Worm (Caenorhabditis elegans) whole organism, midembryonic: ENCODE measurements around the gene pcrg-1.

ENCODE experiments used
- T22C8.4 ChIP-seq: fragments of 200-800 bp; sonication (Bioruptor generic); IDR thresholded peaks from 2 replicates; pipeline ENCODE4 v1.3.6; 2022; ENCODE audit warnings: missing genetic modification characterization, missing compliant biosample characterization
- cog-1 ChIP-seq: sonication (generic microtip); optimal IDR thresholded peaks from 2 replicates; lab custom pipeline; 2016; ENCODE audit warnings: missing genetic modification characterization, missing compliant biosample characterization
- flt-1 ChIP-seq: fragments of 200-800 bp; sonication (Bioruptor generic); IDR thresholded peaks from 2 replicates; pipeline ENCODE4 v1.3.6; 2022; ENCODE audit warnings: missing genetic modification characterization, missing compliant biosample characterization
- klf-2 ChIP-seq: fragments of 200-800 bp; sonication (Bioruptor generic); conservative IDR thresholded peaks from 2 replicates; pipeline ENCODE4 v1.3.6; 2022; ENCODE audit warnings: missing genetic modification reagents, missing genetic modification characterization, missing compliant biosample characterization
- med-1 ChIP-seq: sonication (generic microtip); optimal IDR thresholded peaks from 2 replicates; lab custom pipeline; 2017; ENCODE audit warnings: missing genetic modification characterization, mild to moderate bottlenecking, missing compliant biosample characterization, antibody characterized with exemption, missing genetic modification reagents; ENCODE audit not compliant: insufficient read depth
- tab-1 ChIP-seq: fragments of 200-800 bp; sonication (Bioruptor generic); IDR thresholded peaks from 2 replicates; pipeline ENCODE4 v1.3.6; 2022; ENCODE audit warnings: missing genetic modification characterization, missing compliant biosample characterization
- ztf-29 ChIP-seq: fragments of 200-800 bp; sonication (Bioruptor generic); IDR thresholded peaks from 2 replicates; pipeline ENCODE4 v1.3.6; 2022; ENCODE audit warnings: missing genetic modification reagents, missing genetic modification characterization, missing compliant biosample characterization

DNA sequence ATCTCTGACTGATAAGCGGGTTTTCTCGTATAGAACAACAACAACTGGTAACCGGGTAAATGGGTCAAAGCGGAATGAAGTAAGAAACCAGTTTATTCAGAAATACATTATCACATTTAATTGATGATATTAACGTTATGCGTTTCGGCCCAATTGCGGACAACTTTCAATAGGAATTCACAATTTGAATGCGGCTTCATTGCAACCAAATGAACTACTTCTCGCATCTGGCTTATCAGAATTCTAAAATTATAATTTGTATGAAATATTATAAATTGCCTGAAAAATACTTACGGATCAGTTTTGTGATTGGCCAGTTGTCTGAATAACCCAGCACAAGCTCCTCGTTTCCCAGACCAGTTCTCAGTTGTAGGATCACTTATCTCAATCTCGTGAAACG, 31.6 kb upstream of the pcrg-1 start, which contains the start of gene col-36:
- TF ChIP-seq med-1 (no peak), T22C8.4 (no peak), flt-1 (GFP tag; lab: Robert Waterston, UW) (no peak), tab-1 (GFP tag; lab: Robert Waterston, UW) (no peak), ztf-29 (GFP tag; lab: Robert Waterston, UW) (no peak), cog-1 (no peak), klf-2 (GFP tag; lab: Robert Waterston, UW) (no peak)
